Worm (Caenorhabditis elegans) whole organism, L4 larva: Measurements from ENCODE around the gene pdhb-1.

Experiments used
- F37D6.2 ChIP-seq: sonication (generic microtip); optimal IDR thresholded peaks from 2 replicates; lab custom pipeline; 2016; ENCODE audit warnings: mild to moderate bottlenecking, missing genetic modification characterization, missing compliant biosample characterization
- F44E2.7 ChIP-seq: fragments of 200-800 bp; sonication (Bioruptor generic); IDR thresholded peaks from 2 replicates; pipeline ENCODE4 v2.1.2; 2022; ENCODE audit warnings: missing genetic modification characterization, missing compliant biosample characterization
- F49E8.2 ChIP-seq: sonication (generic microtip); optimal IDR thresholded peaks from 2 replicates; lab custom pipeline; 2016; ENCODE audit warnings: missing compliant biosample characterization, mild to moderate bottlenecking, missing genetic modification characterization, borderline replicate concordance
- T20F7.1 ChIP-seq: fragments of 200-800 bp; sonication (Bioruptor generic); optimal IDR thresholded peaks from 2 replicates; lab custom pipeline; 2018; ENCODE audit warnings: mild to moderate bottlenecking, missing genetic modification characterization, missing compliant biosample characterization
- Y48G9A.11 ChIP-seq: fragments of 200-800 bp; sonication (Bioruptor generic); IDR thresholded peaks from 2 replicates; pipeline ENCODE4 v1.3.6; 2022; ENCODE audit warnings: missing genetic modification reagents, missing genetic modification characterization, missing compliant biosample characterization
- Y5F2A.4 ChIP-seq: fragments of 200-800 bp; sonication (Bioruptor generic); optimal IDR thresholded peaks from 2 replicates; lab custom pipeline; 2018; ENCODE audit warnings: mild to moderate bottlenecking, missing genetic modification characterization, missing compliant biosample characterization
- ZK337.2 ChIP-seq: fragments of 200-800 bp; sonication (Bioruptor generic); IDR thresholded peaks from 2 replicates; pipeline ENCODE4 v1.3.6; 2022; ENCODE audit warnings: missing genetic modification reagents, missing genetic modification characterization, missing compliant biosample characterization
- ZK546.5 ChIP-seq, 2 experiments: sonication (generic microtip); optimal IDR thresholded peaks; 2 replicates each; lab custom pipeline; 2017; ENCODE audit warnings: missing biosample characterization in 2 of 2, missing genetic modification characterization in 2 of 2
- aly-2 ChIP-seq: sonication (generic microtip); optimal IDR thresholded peaks from 2 replicates; lab custom pipeline; 2018; ENCODE audit warnings: missing biosample characterization, missing genetic modification characterization
- ama-1 ChIP-seq: fragments of 150-350 bp; optimal IDR thresholded peaks from 2 replicates; lab custom pipeline; 2014; ENCODE audit warnings: inconsistent platforms, mixed read lengths
- ceh-20 ChIP-seq: fragments of 200-800 bp; sonication (Bioruptor generic); IDR thresholded peaks from 2 replicates; pipeline ENCODE4 v1.3.6; 2022; ENCODE audit warnings: missing genetic modification reagents, missing genetic modification characterization, missing compliant biosample characterization
- ceh-28 ChIP-seq: fragments of 150-350 bp; optimal IDR thresholded peaks from 2 replicates; lab custom pipeline; 2014; ENCODE audit warnings: missing biosample characterization, missing genetic modification reagents, missing genetic modification characterization
- ceh-32 ChIP-seq: sonication (generic microtip); optimal IDR thresholded peaks from 2 replicates; lab custom pipeline; 2016; ENCODE audit warnings: mild to moderate bottlenecking, missing genetic modification characterization, missing compliant biosample characterization; ENCODE audit not compliant: poor library complexity
- daf-12 ChIP-seq: fragments of 150-350 bp; optimal IDR thresholded peaks from 2 replicates; lab custom pipeline; 2014; ENCODE audit warnings: missing biosample characterization, missing genetic modification reagents, missing genetic modification characterization
- daf-8 ChIP-seq: fragments of 200-800 bp; sonication (Bioruptor generic); IDR thresholded peaks from 2 replicates; pipeline ENCODE4 v1.3.6; 2022; ENCODE audit warnings: missing genetic modification characterization, missing compliant biosample characterization
- dve-1 ChIP-seq: sonication (generic microtip); optimal IDR thresholded peaks from 2 replicates; lab custom pipeline; 2017; ENCODE audit warnings: antibody characterized with exemption, mild to moderate bottlenecking, missing genetic modification characterization, missing compliant biosample characterization; ENCODE audit not compliant: insufficient read depth
- fos-1 ChIP-seq: fragments of 150-350 bp; optimal IDR thresholded peaks from 2 replicates; lab custom pipeline; 2014; ENCODE audit warnings: missing biosample characterization, missing genetic modification characterization
- hlh-11 ChIP-seq: fragments of 200-800 bp; sonication (Bioruptor generic); optimal IDR thresholded peaks from 2 replicates; lab custom pipeline; 2018; ENCODE audit warnings: mild to moderate bottlenecking, missing genetic modification characterization, missing compliant biosample characterization
- hlh-30 ChIP-seq: sonication (generic microtip); optimal IDR thresholded peaks from 2 replicates; lab custom pipeline; 2017; ENCODE audit warnings: antibody characterized with exemption, mild to moderate bottlenecking, missing genetic modification characterization, missing compliant biosample characterization; ENCODE audit not compliant: insufficient read depth
- lin-13 ChIP-seq: fragments of 150-350 bp; optimal IDR thresholded peaks from 2 replicates; lab custom pipeline; 2014; ENCODE audit warnings: missing biosample characterization, missing genetic modification reagents, missing genetic modification characterization
- lin-15B ChIP-seq: fragments of 150-350 bp; sonication (generic microtip); optimal IDR thresholded peaks from 3 replicates; lab custom pipeline; 2014; ENCODE audit warnings: missing biosample characterization, missing genetic modification characterization
- lin-38 ChIP-seq: fragments of 200-800 bp; sonication (Bioruptor generic); IDR thresholded peaks from 2 replicates; pipeline ENCODE4 v1.3.6; 2022; ENCODE audit warnings: missing genetic modification reagents, missing genetic modification characterization, missing compliant biosample characterization
- lin-39 ChIP-seq: fragments of 150-350 bp; optimal IDR thresholded peaks from 2 replicates; lab custom pipeline; 2014; ENCODE audit warnings: missing biosample characterization, missing genetic modification reagents, missing genetic modification characterization
- lir-3 ChIP-seq: sonication (generic microtip); optimal IDR thresholded peaks from 2 replicates; lab custom pipeline; 2016; ENCODE audit warnings: mild to moderate bottlenecking, missing genetic modification characterization, missing compliant biosample characterization
- lsy-2 ChIP-seq, 2 experiments: fragments of 150-350 bp in 1 of 2; sonication (generic microtip) in 1 of 2; optimal IDR thresholded peaks; 2 replicates each; lab custom pipeline; 2014 to 2017; ENCODE audit warnings: missing biosample characterization in 2 of 2, missing genetic modification characterization in 2 of 2
- mep-1 ChIP-seq: fragments of 150-350 bp; sonication (generic microtip); optimal IDR thresholded peaks from 3 replicates; lab custom pipeline; 2014; ENCODE audit warnings: missing biosample characterization, missing genetic modification characterization
- mes-2 ChIP-seq: sonication (generic microtip); optimal IDR thresholded peaks from 2 replicates; lab custom pipeline; 2016; ENCODE audit warnings: missing genotype, mild to moderate bottlenecking, missing genetic modification characterization, missing compliant biosample characterization; ENCODE audit not compliant: poor library complexity, severe bottlenecking
- mxl-2 ChIP-seq: fragments of 200-800 bp; sonication (Bioruptor generic); conservative IDR thresholded peaks from 2 replicates; pipeline ENCODE4 v1.3.6; 2022; ENCODE audit warnings: missing genetic modification reagents, missing genetic modification characterization, missing compliant biosample characterization
- nhr-10 ChIP-seq: fragments of 150-350 bp; optimal IDR thresholded peaks from 2 replicates; lab custom pipeline; 2014; ENCODE audit warnings: missing biosample characterization, missing genetic modification characterization
- nhr-102 ChIP-seq: sonication (generic microtip); optimal IDR thresholded peaks from 2 replicates; lab custom pipeline; 2016; ENCODE audit warnings: mild to moderate bottlenecking, missing genetic modification characterization, moderate library complexity, missing compliant biosample characterization
- nhr-111 ChIP-seq: fragments of 200-800 bp; sonication (Bioruptor generic); optimal IDR thresholded peaks from 2 replicates; lab custom pipeline; 2018; ENCODE audit warnings: mild to moderate bottlenecking, missing genetic modification characterization, missing compliant biosample characterization
- nhr-28 ChIP-seq: fragments of 150-350 bp; optimal IDR thresholded peaks from 2 replicates; lab custom pipeline; 2014; ENCODE audit warnings: missing biosample characterization, missing genetic modification characterization
- nhr-41 ChIP-seq: fragments of 200-800 bp; sonication (Bioruptor generic); IDR thresholded peaks from 2 replicates; pipeline ENCODE4 v1.3.6; 2022; ENCODE audit warnings: missing genetic modification reagents, missing genetic modification characterization, missing compliant biosample characterization
- nhr-48 ChIP-seq: sonication (generic microtip); optimal IDR thresholded peaks from 2 replicates; lab custom pipeline; 2016; ENCODE audit warnings: mild to moderate bottlenecking, missing genetic modification characterization, missing compliant biosample characterization
- nhr-6 ChIP-seq: fragments of 150-350 bp; optimal IDR thresholded peaks from 2 replicates; lab custom pipeline; 2014; ENCODE audit warnings: missing biosample characterization, missing genetic modification characterization
- nhr-77 ChIP-seq: fragments of 150-350 bp; optimal IDR thresholded peaks from 2 replicates; lab custom pipeline; 2014; ENCODE audit warnings: missing biosample characterization, missing genetic modification characterization
- pqm-1 ChIP-seq: sonication (generic microtip); optimal IDR thresholded peaks from 2 replicates; lab custom pipeline; 2017; ENCODE audit warnings: missing biosample characterization, missing genetic modification characterization
- saeg-2 ChIP-seq: fragments of 200-800 bp; sonication (Bioruptor generic); IDR thresholded peaks from 2 replicates; pipeline ENCODE4 v1.3.6; 2022; ENCODE audit warnings: missing genetic modification reagents, missing genetic modification characterization, missing compliant biosample characterization
- skn-1 ChIP-seq: fragments of 150-350 bp; optimal IDR thresholded peaks from 2 replicates; lab custom pipeline; 2014; ENCODE audit warnings: missing biosample characterization, missing genetic modification characterization
- snpc-1.2 ChIP-seq: fragments of 200-800 bp; sonication (Bioruptor generic); IDR thresholded peaks from 2 replicates; pipeline ENCODE4 v1.3.6; 2022; ENCODE audit warnings: missing genetic modification reagents, missing genetic modification characterization, missing compliant biosample characterization
- spr-3 ChIP-seq: fragments of 200-800 bp; sonication (Bioruptor generic); optimal IDR thresholded peaks from 2 replicates; lab custom pipeline; 2018; ENCODE audit warnings: mild to moderate bottlenecking, missing genetic modification characterization, missing compliant biosample characterization
- tra-1 ChIP-seq: fragments of 200-800 bp; sonication (Bioruptor generic); IDR thresholded peaks from 2 replicates; pipeline ENCODE4 v1.3.6; 2022; ENCODE audit warnings: missing genetic modification reagents, missing genetic modification characterization, missing compliant biosample characterization
- unc-130 ChIP-seq: sonication (generic microtip); optimal IDR thresholded peaks from 2 replicates; lab custom pipeline; 2016; ENCODE audit warnings: missing genetic modification reagents, missing genetic modification characterization, missing compliant biosample characterization
- unc-39 ChIP-seq: sonication (generic microtip); optimal IDR thresholded peaks from 2 replicates; lab custom pipeline; 2017; ENCODE audit warnings: missing biosample characterization, missing genetic modification characterization
- zfp-2 ChIP-seq: sonication (generic microtip); optimal IDR thresholded peaks from 2 replicates; lab custom pipeline; 2016; ENCODE audit warnings: mild to moderate bottlenecking, missing genetic modification characterization, missing compliant biosample characterization
- ztf-7 ChIP-seq: fragments of 150-350 bp; optimal IDR thresholded peaks from 2 replicates; lab custom pipeline; 2014; ENCODE audit warnings: missing biosample characterization, missing genetic modification characterization

pdhb-1 gene

ce11 chrIV:3382338-3382907 lies 17.0 kb upstream of the pdhb-1 start, which contains the start of gene B0546.3 (continued):
- no peak for TF ChIP-seq ZK337.2 (GFP tag; lab: Robert Waterston, UW)
- no peak for TF ChIP-seq nhr-111 (GFP tag; lab: Kevin White, UChicago)
- TF ChIP-seq nhr-28 (tag; lab: Kevin White, UChicago) = no peak
- no peak for TF ChIP-seq nhr-10 (tag; lab: Kevin White, UChicago)
- no peak for TF ChIP-seq hlh-30
- no peak for TF ChIP-seq snpc-1.2 (GFP tag; lab: Robert Waterston, UW)
- no peak for TF ChIP-seq skn-1 (tag; lab: Kevin White, UChicago)
- TF ChIP-seq F44E2.7 (GFP tag; lab: Robert Waterston, UW) = no peak
- TF ChIP-seq unc-130 = no peak
- no peak for TF ChIP-seq lir-3
- TF ChIP-seq ZK546.5 (tag; optimal IDR thresholded peaks at IDR 0.05; lab: Kevin White, UChicago) = no peak
- TF ChIP-seq lin-13 (GFP tag; lab: Kevin White, UChicago) = no peak
- no peak for TF ChIP-seq spr-3 (GFP tag; lab: Kevin White, UChicago)
- TF ChIP-seq ztf-7 = no peak
- no peak for TF ChIP-seq fos-1 (tag; lab: Kevin White, UChicago)
- peak; percentile 6 for TF ChIP-seq nhr-102 (tag; lab: Kevin White, UChicago)
- no peak for TF ChIP-seq ceh-32 (tag; lab: Kevin White, UChicago)
- TF ChIP-seq tra-1 = no peak
- TF ChIP-seq T20F7.1 (GFP tag; lab: Kevin White, UChicago) = peak; percentile 78
- TF ChIP-seq lin-38 (GFP tag; lab: Robert Waterston, UW) = peak; percentile 43
- TF ChIP-seq ama-1 = peak; percentile 58
- no peak for TF ChIP-seq F37D6.2 (tag; lab: Kevin White, UChicago)
- no peak for TF ChIP-seq nhr-77 (tag; lab: Kevin White, UChicago)
- TF ChIP-seq aly-2 (tag; lab: Kevin White, UChicago) = no peak
- no peak for TF ChIP-seq zfp-2 (tag; lab: Kevin White, UChicago)
- no peak for TF ChIP-seq daf-8 (GFP tag; lab: Robert Waterston, UW)
- no peak for TF ChIP-seq hlh-11 (tag; lab: Kevin White, UChicago)
- TF ChIP-seq lin-39 = no peak
- no peak for TF ChIP-seq unc-39 (tag; lab: Kevin White, UChicago)
- no peak for TF ChIP-seq nhr-41 (GFP tag; lab: Robert Waterston, UW)
- no peak for TF ChIP-seq pqm-1 (tag; lab: Kevin White, UChicago)
- TF ChIP-seq ceh-28 = no peak
- no peak for TF ChIP-seq daf-12 (tag; lab: Kevin White, UChicago)
- TF ChIP-seq Y48G9A.11 = peak; percentile 22; the same call in 1 of the 2 replicates
- TF ChIP-seq Y5F2A.4 (GFP tag; lab: Kevin White, UChicago) = no peak
- TF ChIP-seq lsy-2 (tag; optimal IDR thresholded peaks at IDR 0.05; lab: Kevin White, UChicago) = peak in 1 of 2 experiments; percentile 18
- TF ChIP-seq saeg-2 = no peak
- no peak for TF ChIP-seq F49E8.2 (tag; lab: Kevin White, UChicago)
- TF ChIP-seq dve-1 (tag; lab: Kevin White, UChicago) = peak; percentile 27
- no peak for TF ChIP-seq mxl-2 (GFP tag; lab: Robert Waterston, UW)
- TF ChIP-seq ceh-20 (GFP tag; lab: Robert Waterston, UW) = no peak
- TF ChIP-seq mep-1 (tag; lab: Kevin White, UChicago) = no peak
- TF ChIP-seq nhr-6 (tag; lab: Kevin White, UChicago) = no peak
- TF ChIP-seq nhr-48 (tag; lab: Kevin White, UChicago) = no peak
- no peak for TF ChIP-seq lin-15B (tag; lab: Kevin White, UChicago)
- TF ChIP-seq mes-2 (tag; lab: Kevin White, UChicago) = no peak
- TF ChIP-seq, all 104 proteins: peak for 11
